Worm (Caenorhabditis elegans): ENCODE measurements around the gene C49F8.3.

C49F8.3 gene

ce11 chrX:13376851-13377250 lies 10.5 kb downstream of the C49F8.3 start, which contains the start of the genes C49F8.14 and gem-1:
Gene C49F8.14, minus strand, starts transcription at chrX:13376949.
Gene gem-1, minus strand, starts transcription at chrX:13376992.
- TF ChIP-seq scrt-1 (GFP tag; IDR thresholded peaks at IDR 0.05): no peak
- TF ChIP-seq tbx-37 (GFP tag; conservative IDR thresholded peaks at IDR 0.05): no peak
- no peak for TF ChIP-seq hnd-1 (tag; optimal IDR thresholded peaks at IDR 0.05)
- TF ChIP-seq hmg-4 (GFP tag; optimal IDR thresholded peaks at IDR 0.05): no peak
- no peak for TF ChIP-seq ceh-36 (tag; optimal IDR thresholded peaks at IDR 0.05)
- TF ChIP-seq B0310.2 (tag; optimal IDR thresholded peaks at IDR 0.05): no peak
- no peak for TF ChIP-seq hmbx-1 (tag; optimal IDR thresholded peaks at IDR 0.05)
- TF ChIP-seq F13C5.2 (tag; optimal IDR thresholded peaks at IDR 0.05): no peak
- no peak for TF ChIP-seq tra-4 (tag; optimal IDR thresholded peaks at IDR 0.05)
- TF ChIP-seq aly-1 (tag; optimal IDR thresholded peaks at IDR 0.05): no peak
- no peak for TF ChIP-seq flt-1 (GFP tag; IDR thresholded peaks at IDR 0.05)
- TF ChIP-seq sea-1 (GFP tag; conservative IDR thresholded peaks at IDR 0.05): no peak
- no peak for TF ChIP-seq ets-7 (tag; optimal IDR thresholded peaks at IDR 0.05)
- no peak for TF ChIP-seq tbx-11 (GFP tag; IDR thresholded peaks at IDR 0.05)
- TF ChIP-seq ama-1 (optimal IDR thresholded peaks at IDR 0.05): no peak
- no peak for TF ChIP-seq ceh-13 (GFP tag; optimal IDR thresholded peaks at IDR 0.05)
- no peak for TF ChIP-seq pes-1 (GFP tag; IDR thresholded peaks at IDR 0.05)

ce11 chrX:13376185-13376584 lies 11.2 kb downstream of the C49F8.3 start:
- TF ChIP-seq F13C5.2 (tag; optimal IDR thresholded peaks at IDR 0.05) (no peak), pes-1 (GFP tag; IDR thresholded peaks at IDR 0.05) (no peak), ama-1 (optimal IDR thresholded peaks at IDR 0.05) (no peak), hmg-4 (GFP tag; optimal IDR thresholded peaks at IDR 0.05) (no peak), scrt-1 (GFP tag; IDR thresholded peaks at IDR 0.05) (no peak), hnd-1 (tag; optimal IDR thresholded peaks at IDR 0.05) (no peak), B0310.2 (tag; optimal IDR thresholded peaks at IDR 0.05) (no peak), tbx-11 (GFP tag; IDR thresholded peaks at IDR 0.05) (no peak), sea-1 (GFP tag; conservative IDR thresholded peaks at IDR 0.05) (no peak), aly-1 (tag; optimal IDR thresholded peaks at IDR 0.05) (no peak), flt-1 (GFP tag; IDR thresholded peaks at IDR 0.05) (no peak), ets-7 (tag; optimal IDR thresholded peaks at IDR 0.05) (no peak)

- TF ChIP-seq tbx-37 (GFP tag; conservative IDR thresholded peaks at IDR 0.05) (no peak), hmbx-1 (tag; optimal IDR thresholded peaks at IDR 0.05) (no peak), ama-1 (optimal IDR thresholded peaks at IDR 0.05) (no peak), ets-7 (tag; optimal IDR thresholded peaks at IDR 0.05) (no peak)
Observed at ce11 chrX:13368283-13368682, 19.1 kb downstream of the C49F8.3 start.

ce11 chrX:13366955-13367354 lies 20.4 kb downstream of the C49F8.3 start:
- no peak for TF ChIP-seq flt-1 (GFP tag; IDR thresholded peaks at IDR 0.05)
- TF ChIP-seq F13C5.2 (tag; optimal IDR thresholded peaks at IDR 0.05): no peak
- TF ChIP-seq ama-1 (optimal IDR thresholded peaks at IDR 0.05): no peak
- no peak for TF ChIP-seq aly-1 (tag; optimal IDR thresholded peaks at IDR 0.05)
- TF ChIP-seq tra-4 (tag; optimal IDR thresholded peaks at IDR 0.05): no peak
- TF ChIP-seq hmbx-1 (tag; optimal IDR thresholded peaks at IDR 0.05): no peak
- no peak for TF ChIP-seq hmg-4 (GFP tag; optimal IDR thresholded peaks at IDR 0.05)
- no peak for TF ChIP-seq scrt-1 (GFP tag; IDR thresholded peaks at IDR 0.05)
- TF ChIP-seq pes-1 (GFP tag; IDR thresholded peaks at IDR 0.05): no peak
- TF ChIP-seq tbx-11 (GFP tag; IDR thresholded peaks at IDR 0.05): no peak
- TF ChIP-seq sea-1 (GFP tag; conservative IDR thresholded peaks at IDR 0.05): no peak

- no peak for TF ChIP-seq flt-1 (GFP tag; IDR thresholded peaks at IDR 0.05)
- TF ChIP-seq ets-7 (tag; optimal IDR thresholded peaks at IDR 0.05): no peak
- no peak for TF ChIP-seq hmbx-1 (tag; optimal IDR thresholded peaks at IDR 0.05)
- TF ChIP-seq tbx-11 (GFP tag; IDR thresholded peaks at IDR 0.05): no peak
- no peak for TF ChIP-seq ceh-13 (GFP tag; optimal IDR thresholded peaks at IDR 0.05)
- TF ChIP-seq pes-1 (GFP tag; IDR thresholded peaks at IDR 0.05): no peak
- TF ChIP-seq F13C5.2 (tag; optimal IDR thresholded peaks at IDR 0.05): no peak
- TF ChIP-seq scrt-1 (GFP tag; IDR thresholded peaks at IDR 0.05): no peak
- no peak for TF ChIP-seq ama-1 (optimal IDR thresholded peaks at IDR 0.05)
- no peak for TF ChIP-seq aly-1 (tag; optimal IDR thresholded peaks at IDR 0.05)
- TF ChIP-seq hnd-1 (tag; optimal IDR thresholded peaks at IDR 0.05): no peak
- TF ChIP-seq hmg-4 (GFP tag; optimal IDR thresholded peaks at IDR 0.05): no peak
- TF ChIP-seq B0310.2 (tag; optimal IDR thresholded peaks at IDR 0.05): no peak
- TF ChIP-seq ceh-36 (tag; optimal IDR thresholded peaks at IDR 0.05): no peak
- TF ChIP-seq tra-4 (tag; optimal IDR thresholded peaks at IDR 0.05): no peak
- TF ChIP-seq sea-1 (GFP tag; conservative IDR thresholded peaks at IDR 0.05): no peak
- TF ChIP-seq tbx-37 (GFP tag; conservative IDR thresholded peaks at IDR 0.05): no peak
Observed at ce11 chrX:13364897-13365296, 22.4 kb downstream of the C49F8.3 start, which contains the start of gene C49F8.1. Gene C49F8.1, minus strand, starts transcription at chrX:13364997.

ce11 chrX:13362486-13362885 lies 24.9 kb downstream of the C49F8.3 start, which contains the start of gene C49F8.15:
Gene C49F8.15, minus strand, starts transcription at chrX:13362586.
- TF ChIP-seq pes-1 (GFP tag; IDR thresholded peaks at IDR 0.05) (no peak), flt-1 (GFP tag; IDR thresholded peaks at IDR 0.05) (no peak), ceh-36 (tag; optimal IDR thresholded peaks at IDR 0.05) (no peak), hnd-1 (tag; optimal IDR thresholded peaks at IDR 0.05) (no peak), tra-4 (tag; optimal IDR thresholded peaks at IDR 0.05) (no peak), ceh-13 (GFP tag; optimal IDR thresholded peaks at IDR 0.05) (no peak), sea-1 (GFP tag; conservative IDR thresholded peaks at IDR 0.05) (no peak), tbx-37 (GFP tag; conservative IDR thresholded peaks at IDR 0.05) (no peak), ama-1 (optimal IDR thresholded peaks at IDR 0.05) (no peak), tbx-11 (GFP tag; IDR thresholded peaks at IDR 0.05) (no peak), F13C5.2 (tag; optimal IDR thresholded peaks at IDR 0.05) (no peak), hmg-4 (GFP tag; optimal IDR thresholded peaks at IDR 0.05) (no peak), scrt-1 (GFP tag; IDR thresholded peaks at IDR 0.05) (no peak), B0310.2 (tag; optimal IDR thresholded peaks at IDR 0.05) (no peak), ets-7 (tag; optimal IDR thresholded peaks at IDR 0.05) (no peak), aly-1 (tag; optimal IDR thresholded peaks at IDR 0.05) (no peak), hmbx-1 (tag; optimal IDR thresholded peaks at IDR 0.05) (no peak)

ce11 chrX:13360632-13361031 lies 26.7 kb downstream of the C49F8.3 start:
- no peak for TF ChIP-seq hnd-1 (tag; optimal IDR thresholded peaks at IDR 0.05)
- TF ChIP-seq ets-7 (tag; optimal IDR thresholded peaks at IDR 0.05): no peak
- TF ChIP-seq F13C5.2 (tag; optimal IDR thresholded peaks at IDR 0.05): no peak
- no peak for TF ChIP-seq flt-1 (GFP tag; IDR thresholded peaks at IDR 0.05)
- TF ChIP-seq ceh-13 (GFP tag; optimal IDR thresholded peaks at IDR 0.05): no peak
- TF ChIP-seq sea-1 (GFP tag; conservative IDR thresholded peaks at IDR 0.05): no peak
- TF ChIP-seq tra-4 (tag; optimal IDR thresholded peaks at IDR 0.05): no peak
- TF ChIP-seq hmbx-1 (tag; optimal IDR thresholded peaks at IDR 0.05): no peak
- TF ChIP-seq scrt-1 (GFP tag; IDR thresholded peaks at IDR 0.05): no peak
- TF ChIP-seq ama-1 (optimal IDR thresholded peaks at IDR 0.05): no peak
- TF ChIP-seq hmg-4 (GFP tag; optimal IDR thresholded peaks at IDR 0.05): no peak
- no peak for TF ChIP-seq ceh-36 (tag; optimal IDR thresholded peaks at IDR 0.05)
- TF ChIP-seq tbx-37 (GFP tag; conservative IDR thresholded peaks at IDR 0.05): no peak
- no peak for TF ChIP-seq pes-1 (GFP tag; IDR thresholded peaks at IDR 0.05)
- no peak for TF ChIP-seq tbx-11 (GFP tag; IDR thresholded peaks at IDR 0.05)
- no peak for TF ChIP-seq B0310.2 (tag; optimal IDR thresholded peaks at IDR 0.05)
- no peak for TF ChIP-seq aly-1 (tag; optimal IDR thresholded peaks at IDR 0.05)

All from whole organism, early embryonic.